Worm (Caenorhabditis elegans) whole organism, L4 larva: Measurements from ENCODE around the gene cyp-25A2.
A peak's percentile ranks its signal among the peaks of the same experiment; 100 is the strongest.

Source experiments
- D1046.2 ChIP-seq: fragments of 200-800 bp; sonication (Bioruptor generic); IDR thresholded peaks from 2 replicates; pipeline ENCODE4 v1.3.6; 2022; ENCODE audit warnings: missing genetic modification characterization, missing compliant biosample characterization
- F44E2.7 ChIP-seq: fragments of 200-800 bp; sonication (Bioruptor generic); IDR thresholded peaks from 2 replicates; pipeline ENCODE4 v2.1.2; 2022; ENCODE audit warnings: missing genetic modification characterization, missing compliant biosample characterization
- Y105C5A.15 ChIP-seq: fragments of 200-800 bp; sonication (Bioruptor generic); IDR thresholded peaks from 2 replicates; pipeline ENCODE4 v1.3.6; 2022; ENCODE audit warnings: missing genetic modification characterization, missing compliant biosample characterization
- Y5F2A.4 ChIP-seq: fragments of 200-800 bp; sonication (Bioruptor generic); optimal IDR thresholded peaks from 2 replicates; lab custom pipeline; 2018; ENCODE audit warnings: mild to moderate bottlenecking, missing genetic modification characterization, missing compliant biosample characterization
- ZK546.5 ChIP-seq, 2 experiments: sonication (generic microtip); optimal IDR thresholded peaks; 2 replicates each; lab custom pipeline; 2017; ENCODE audit warnings: missing biosample characterization in 2 of 2, missing genetic modification characterization in 2 of 2
- ama-1 ChIP-seq: fragments of 150-350 bp; optimal IDR thresholded peaks from 2 replicates; lab custom pipeline; 2014; ENCODE audit warnings: inconsistent platforms, mixed read lengths
- attf-4 ChIP-seq: sonication (generic microtip); optimal IDR thresholded peaks from 3 replicates; lab custom pipeline; 2017; ENCODE audit warnings: missing biosample characterization, missing genetic modification characterization
- ceh-32 ChIP-seq: sonication (generic microtip); optimal IDR thresholded peaks from 2 replicates; lab custom pipeline; 2016; ENCODE audit warnings: mild to moderate bottlenecking, missing genetic modification characterization, missing compliant biosample characterization; ENCODE audit not compliant: poor library complexity
- ceh-62 ChIP-seq: sonication (generic microtip); optimal IDR thresholded peaks from 2 replicates; lab custom pipeline; 2017; ENCODE audit warnings: missing biosample characterization, missing genetic modification characterization
- ceh-82 ChIP-seq: sonication (generic microtip); optimal IDR thresholded peaks from 2 replicates; lab custom pipeline; 2017; ENCODE audit warnings: missing biosample characterization, missing genetic modification characterization
- cey-2 ChIP-seq: sonication (generic microtip); optimal IDR thresholded peaks from 3 replicates; lab custom pipeline; 2017; ENCODE audit warnings: missing genetic modification characterization, mild to moderate bottlenecking, missing compliant biosample characterization, antibody characterized with exemption, borderline replicate concordance; ENCODE audit not compliant: insufficient read depth
- daf-12 ChIP-seq: fragments of 150-350 bp; optimal IDR thresholded peaks from 2 replicates; lab custom pipeline; 2014; ENCODE audit warnings: missing biosample characterization, missing genetic modification reagents, missing genetic modification characterization
- daf-16 ChIP-seq, 3 experiments: sonication (generic microtip); optimal IDR thresholded peaks; 2 replicates each; lab custom pipeline; 2016 to 2017; ENCODE audit warnings: missing genetic modification characterization in 3 of 3, missing genetic modification reagents in 3 of 3, mild to moderate bottlenecking in 2 of 3, missing compliant biosample characterization in 2 of 3, missing biosample characterization in 1 of 3, moderate library complexity in 1 of 3
- daf-19 ChIP-seq: fragments of 200-800 bp; sonication (Bioruptor generic); conservative IDR thresholded peaks from 2 replicates; pipeline ENCODE4 v1.3.6; 2022; ENCODE audit warnings: missing genetic modification characterization, missing compliant biosample characterization
- daf-8 ChIP-seq: fragments of 200-800 bp; sonication (Bioruptor generic); IDR thresholded peaks from 2 replicates; pipeline ENCODE4 v1.3.6; 2022; ENCODE audit warnings: missing genetic modification characterization, missing compliant biosample characterization
- dmd-8 ChIP-seq: fragments of 200-800 bp; sonication (Bioruptor generic); IDR thresholded peaks from 2 replicates; pipeline ENCODE4 v1.3.6; 2022; ENCODE audit warnings: missing genetic modification characterization, missing compliant biosample characterization
- dmd-9 ChIP-seq: fragments of 200-800 bp; sonication (Bioruptor generic); IDR thresholded peaks from 2 replicates; pipeline ENCODE4 v1.3.6; 2022; ENCODE audit warnings: missing genetic modification reagents, missing genetic modification characterization, missing compliant biosample characterization
- dpl-1 ChIP-seq: fragments of 150-350 bp; optimal IDR thresholded peaks from 2 replicates; lab custom pipeline; 2014; ENCODE audit warnings: missing biosample characterization, missing genetic modification reagents, missing genetic modification characterization
- duxl-1 ChIP-seq: sonication (generic microtip); optimal IDR thresholded peaks from 2 replicates; lab custom pipeline; 2016; ENCODE audit warnings: mild to moderate bottlenecking, missing genetic modification characterization, moderate library complexity, missing compliant biosample characterization; ENCODE audit not compliant: poor library complexity
- dve-1 ChIP-seq: sonication (generic microtip); optimal IDR thresholded peaks from 2 replicates; lab custom pipeline; 2017; ENCODE audit warnings: antibody characterized with exemption, mild to moderate bottlenecking, missing genetic modification characterization, missing compliant biosample characterization; ENCODE audit not compliant: insufficient read depth
- gei-8 ChIP-seq: fragments of 200-800 bp; sonication (Bioruptor generic); optimal IDR thresholded peaks from 2 replicates; lab custom pipeline; 2018; ENCODE audit warnings: mild to moderate bottlenecking, missing genetic modification characterization, missing compliant biosample characterization
- hlh-11 ChIP-seq: fragments of 200-800 bp; sonication (Bioruptor generic); optimal IDR thresholded peaks from 2 replicates; lab custom pipeline; 2018; ENCODE audit warnings: mild to moderate bottlenecking, missing genetic modification characterization, missing compliant biosample characterization
- jun-1 ChIP-seq: fragments of 150-350 bp; optimal IDR thresholded peaks from 2 replicates; lab custom pipeline; 2014; ENCODE audit warnings: missing biosample characterization, missing genetic modification reagents, missing genetic modification characterization
- lin-1 ChIP-seq: fragments of 200-800 bp; sonication (Bioruptor generic); IDR thresholded peaks from 2 replicates; pipeline ENCODE4 v1.3.6; 2022; ENCODE audit warnings: missing genetic modification reagents, missing genetic modification characterization, missing compliant biosample characterization
- lin-13 ChIP-seq: fragments of 150-350 bp; optimal IDR thresholded peaks from 2 replicates; lab custom pipeline; 2014; ENCODE audit warnings: missing biosample characterization, missing genetic modification reagents, missing genetic modification characterization
- lin-38 ChIP-seq: fragments of 200-800 bp; sonication (Bioruptor generic); IDR thresholded peaks from 2 replicates; pipeline ENCODE4 v1.3.6; 2022; ENCODE audit warnings: missing genetic modification reagents, missing genetic modification characterization, missing compliant biosample characterization
- lin-39 ChIP-seq: fragments of 150-350 bp; optimal IDR thresholded peaks from 2 replicates; lab custom pipeline; 2014; ENCODE audit warnings: missing biosample characterization, missing genetic modification reagents, missing genetic modification characterization
- lir-3 ChIP-seq: sonication (generic microtip); optimal IDR thresholded peaks from 2 replicates; lab custom pipeline; 2016; ENCODE audit warnings: mild to moderate bottlenecking, missing genetic modification characterization, missing compliant biosample characterization
- mdl-1 ChIP-seq, 2 experiments: fragments of 150-350 bp in 1 of 2; sonication (generic microtip) in 1 of 2; optimal IDR thresholded peaks; 2 replicates each; lab custom pipeline; 2014 to 2017; ENCODE audit warnings: missing biosample characterization in 2 of 2, missing genetic modification characterization in 2 of 2
- mdt-29 ChIP-seq: fragments of 200-800 bp; sonication (Bioruptor generic); IDR thresholded peaks from 2 replicates; pipeline ENCODE4 v1.3.6; 2022; ENCODE audit warnings: missing genetic modification reagents, missing genetic modification characterization, missing compliant biosample characterization
- mep-1 ChIP-seq: fragments of 150-350 bp; sonication (generic microtip); optimal IDR thresholded peaks from 3 replicates; lab custom pipeline; 2014; ENCODE audit warnings: missing biosample characterization, missing genetic modification characterization
- mxl-2 ChIP-seq: fragments of 200-800 bp; sonication (Bioruptor generic); conservative IDR thresholded peaks from 2 replicates; pipeline ENCODE4 v1.3.6; 2022; ENCODE audit warnings: missing genetic modification reagents, missing genetic modification characterization, missing compliant biosample characterization
- mxl-3 ChIP-seq: fragments of 200-800 bp; sonication (Bioruptor generic); optimal IDR thresholded peaks from 2 replicates; lab custom pipeline; 2018; ENCODE audit warnings: mild to moderate bottlenecking, missing genetic modification characterization, missing compliant biosample characterization
- nhr-11 ChIP-seq: fragments of 150-350 bp; optimal IDR thresholded peaks from 2 replicates; lab custom pipeline; 2014; ENCODE audit warnings: missing biosample characterization, missing genetic modification characterization
- nhr-111 ChIP-seq: fragments of 200-800 bp; sonication (Bioruptor generic); optimal IDR thresholded peaks from 2 replicates; lab custom pipeline; 2018; ENCODE audit warnings: mild to moderate bottlenecking, missing genetic modification characterization, missing compliant biosample characterization
- nhr-237 ChIP-seq: sonication (generic microtip); optimal IDR thresholded peaks from 2 replicates; lab custom pipeline; 2017; ENCODE audit warnings: missing biosample characterization, missing genetic modification characterization
- nhr-28 ChIP-seq: fragments of 150-350 bp; optimal IDR thresholded peaks from 2 replicates; lab custom pipeline; 2014; ENCODE audit warnings: missing biosample characterization, missing genetic modification characterization
- nhr-42 ChIP-seq: fragments of 200-800 bp; sonication (Bioruptor generic); IDR thresholded peaks from 2 replicates; pipeline ENCODE4 v1.3.6; 2022; ENCODE audit warnings: missing genetic modification characterization, missing compliant biosample characterization
- nhr-48 ChIP-seq: sonication (generic microtip); optimal IDR thresholded peaks from 2 replicates; lab custom pipeline; 2016; ENCODE audit warnings: mild to moderate bottlenecking, missing genetic modification characterization, missing compliant biosample characterization
- nhr-6 ChIP-seq: fragments of 150-350 bp; optimal IDR thresholded peaks from 2 replicates; lab custom pipeline; 2014; ENCODE audit warnings: missing biosample characterization, missing genetic modification characterization
- nhr-76 ChIP-seq: fragments of 150-350 bp; optimal IDR thresholded peaks from 2 replicates; lab custom pipeline; 2014; ENCODE audit warnings: missing biosample characterization, missing genetic modification characterization
- nhr-77 ChIP-seq: fragments of 150-350 bp; optimal IDR thresholded peaks from 2 replicates; lab custom pipeline; 2014; ENCODE audit warnings: missing biosample characterization, missing genetic modification characterization
- pqm-1 ChIP-seq: sonication (generic microtip); optimal IDR thresholded peaks from 2 replicates; lab custom pipeline; 2017; ENCODE audit warnings: missing biosample characterization, missing genetic modification characterization
- rbr-2 ChIP-seq: sonication (generic microtip); optimal IDR thresholded peaks from 2 replicates; lab custom pipeline; 2016; ENCODE audit warnings: missing genotype, missing genetic modification characterization, missing compliant biosample characterization
- set-16 ChIP-seq: fragments of 200-800 bp; sonication (Bioruptor generic); IDR thresholded peaks from 2 replicates; pipeline ENCODE4 v1.3.6; 2022; ENCODE audit warnings: missing genetic modification reagents, missing genetic modification characterization, missing compliant biosample characterization
- tag-97 ChIP-seq: fragments of 200-800 bp; sonication (Bioruptor generic); IDR thresholded peaks from 2 replicates; pipeline ENCODE4 v1.3.6; 2022; ENCODE audit warnings: missing genetic modification characterization, missing compliant biosample characterization
- unc-130 ChIP-seq: sonication (generic microtip); optimal IDR thresholded peaks from 2 replicates; lab custom pipeline; 2016; ENCODE audit warnings: missing genetic modification reagents, missing genetic modification characterization, missing compliant biosample characterization
- unc-62 ChIP-seq, 3 experiments: fragments of 150-350 bp in 1 of 3; sonication (generic microtip); optimal IDR thresholded peaks in 2 of 3; peaks in 1 of 3; 1 replicate in 1 of 3; 2 replicates in 2 of 3; lab custom pipeline; 2014 to 2017; ENCODE audit warnings: missing biosample characterization in 3 of 3, missing genetic modification characterization in 3 of 3, missing genetic modification reagents in 3 of 3, missing genotype in 1 of 3
- zag-1 ChIP-seq: fragments of 150-350 bp; optimal IDR thresholded peaks from 2 replicates; lab custom pipeline; 2014; ENCODE audit warnings: missing biosample characterization, missing genetic modification characterization
- zfp-2 ChIP-seq: sonication (generic microtip); optimal IDR thresholded peaks from 2 replicates; lab custom pipeline; 2016; ENCODE audit warnings: mild to moderate bottlenecking, missing genetic modification characterization, missing compliant biosample characterization
- ztf-11 ChIP-seq: fragments of 150-350 bp; optimal IDR thresholded peaks from 2 replicates; lab custom pipeline; 2014; ENCODE audit warnings: missing biosample characterization, missing genetic modification characterization

The cyp-25A2 gene

ce11 chrIII:3801379-3801894 is 33.6 kb upstream of the cyp-25A2 start (continued):
- TF ChIP-seq nhr-76 (tag; lab: Kevin White, UChicago) = no peak
- peak; percentile 93 for TF ChIP-seq nhr-77
- no peak for TF ChIP-seq daf-12 (tag; lab: Kevin White, UChicago)
- TF ChIP-seq cey-2 = peak; percentile 70
- TF ChIP-seq mep-1 (tag; lab: Kevin White, UChicago) = peak; percentile 97
- TF ChIP-seq ceh-62 (tag; lab: Kevin White, UChicago) = no peak
- peak; percentile 86 for TF ChIP-seq zag-1
- TF ChIP-seq lin-39 (tag; lab: Kevin White, UChicago) = no peak
- TF ChIP-seq lin-1 (GFP tag; lab: Robert Waterston, UW) = peak; percentile 36
- 0 out of 2 replicates have a peak, but pooled peaks have one; percentile 60 for TF ChIP-seq daf-19 (GFP tag; lab: Robert Waterston, UW)
- peak; percentile 98 for TF ChIP-seq dve-1 (tag; lab: Kevin White, UChicago)
- no peak for TF ChIP-seq daf-8 (GFP tag; lab: Robert Waterston, UW)
- no peak for TF ChIP-seq nhr-237 (tag; lab: Kevin White, UChicago)
- peak; percentile 97 for TF ChIP-seq rbr-2 (tag; lab: Kevin White, UChicago)
- TF ChIP-seq mxl-3 (GFP tag; lab: Kevin White, UChicago) = peak; percentile 94
- TF ChIP-seq set-16 = peak; percentile 87
- TF ChIP-seq unc-130 (GFP tag; lab: Kevin White, UChicago) = peak; percentile 49
- peak; percentile 94 for TF ChIP-seq nhr-6 (tag; lab: Kevin White, UChicago)
- TF ChIP-seq F44E2.7 (GFP tag; lab: Robert Waterston, UW) = no peak
- peak; percentile 93 for TF ChIP-seq nhr-48 (tag; lab: Kevin White, UChicago)
- peak; percentile 74 for TF ChIP-seq ama-1 (lab: Kevin White, UChicago)
- no peak for TF ChIP-seq tag-97 (GFP tag; lab: Robert Waterston, UW)
- peak; percentile 50 for TF ChIP-seq ceh-32 (tag; lab: Kevin White, UChicago)
- TF ChIP-seq D1046.2 (GFP tag; lab: Robert Waterston, UW) = peak; percentile 30; the same call in 1 of the 2 replicates
- TF ChIP-seq Y105C5A.15 (GFP tag; lab: Robert Waterston, UW) = no peak
- TF ChIP-seq gei-8 (GFP tag; lab: Kevin White, UChicago) = peak; percentile 19
- TF ChIP-seq lin-38 (GFP tag; lab: Robert Waterston, UW) = peak; percentile 71
- TF ChIP-seq attf-4 (tag; lab: Kevin White, UChicago) = no peak
- TF ChIP-seq unc-62 (GFP tag; optimal IDR thresholded peaks at IDR 0.05 in 1 of 2; lab: Kevin White, UChicago) = peak in 1 of 2 experiments; percentile 99
- TF ChIP-seq unc-62 (tag; optimal IDR thresholded peaks at IDR 0.05; lab: Kevin White, UChicago) = no peak
- peak; percentile 95 for TF ChIP-seq nhr-28 (tag; lab: Kevin White, UChicago)
- peak; percentile 3 for TF ChIP-seq Y5F2A.4 (GFP tag; lab: Kevin White, UChicago)
- TF ChIP-seq dmd-8 = 0 out of 2 replicates have a peak, but pooled peaks have one; percentile 20
- peak; percentile 86 for TF ChIP-seq mdt-29 (GFP tag; lab: Robert Waterston, UW)
- TF ChIP-seq pqm-1 (tag; lab: Kevin White, UChicago) = no peak
- peak; percentile 64 for TF ChIP-seq duxl-1 (tag; lab: Kevin White, UChicago)
- no peak for TF ChIP-seq ztf-11 (tag; lab: Kevin White, UChicago)
- no peak for TF ChIP-seq mxl-2 (GFP tag; lab: Robert Waterston, UW)
- peak; percentile 77 for TF ChIP-seq dpl-1
- TF ChIP-seq mdl-1 (tag; optimal IDR thresholded peaks at IDR 0.05; lab: Kevin White, UChicago) = peak; percentile 99 to 100
- TF ChIP-seq nhr-11 (tag; lab: Kevin White, UChicago) = peak; percentile 97
- no peak for TF ChIP-seq ZK546.5 (tag; optimal IDR thresholded peaks at IDR 0.05; lab: Kevin White, UChicago)
- peak; percentile 73 for TF ChIP-seq zfp-2
- peak; percentile 83 for TF ChIP-seq jun-1 (tag; lab: Kevin White, UChicago)
- TF ChIP-seq hlh-11 (tag; lab: Kevin White, UChicago) = peak; percentile 99
- TF ChIP-seq nhr-111 (GFP tag; lab: Kevin White, UChicago) = no peak
- peak; percentile 2 to 97 for TF ChIP-seq daf-16 (GFP tag; optimal IDR thresholded peaks at IDR 0.05; lab: Kevin White, UChicago)
- TF ChIP-seq daf-16 (tag; optimal IDR thresholded peaks at IDR 0.05; lab: Kevin White, UChicago) = peak; percentile 98
- peak; percentile 90 for TF ChIP-seq nhr-42 (GFP tag; lab: Robert Waterston, UW)
- no peak for TF ChIP-seq lir-3 (tag; lab: Kevin White, UChicago)
- TF ChIP-seq lin-13 (GFP tag; lab: Kevin White, UChicago) = peak; percentile 81
- TF ChIP-seq dmd-9 (GFP tag; lab: Robert Waterston, UW) = no peak
- TF ChIP-seq ceh-82 (tag; lab: Kevin White, UChicago) = no peak
